Worm (Caenorhabditis elegans): ENCODE results near the gene clec-49.

DNA sequence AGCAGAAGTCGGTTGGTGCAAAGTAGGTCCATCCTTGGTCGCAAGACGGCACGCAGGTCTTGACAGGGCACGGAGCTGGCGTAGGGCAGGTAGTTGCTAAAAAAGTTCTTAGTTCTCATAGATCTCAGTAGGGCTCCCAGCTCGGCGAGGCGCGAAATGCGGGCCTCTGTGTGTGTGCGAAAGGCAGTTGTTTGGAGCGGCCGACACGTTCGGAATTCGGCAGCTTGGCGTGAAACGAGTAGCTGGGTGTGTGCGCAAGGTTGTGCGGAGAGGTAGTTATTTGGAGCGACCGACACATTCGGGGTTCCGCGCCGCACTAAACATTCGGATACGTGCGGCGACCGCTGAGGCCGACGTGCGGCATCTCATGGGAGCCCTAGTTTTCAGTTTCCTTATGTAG lies 1.9 kb upstream of the clec-49 start:
- TF ChIP-seq ceh-24 (tag; optimal IDR thresholded peaks at IDR 0.05) (no peak), madf-2 (tag; optimal IDR thresholded peaks at IDR 0.05) (no peak), ahr-1 (tag; optimal IDR thresholded peaks at IDR 0.05) (no peak), ceh-6 (GFP tag; optimal IDR thresholded peaks at IDR 0.05) (no peak), ama-1 (optimal IDR thresholded peaks at IDR 0.05) (no peak), ceh-31 (tag; optimal IDR thresholded peaks at IDR 0.05) (no peak)

Measured in whole organism, late embryonic.